Worm (Caenorhabditis elegans): Measurements from ENCODE around the gene R04A9.1.

- TF ChIP-seq sma-3 (GFP tag; optimal IDR thresholded peaks at IDR 0.05) (no peak), nhr-11 (tag; optimal IDR thresholded peaks at IDR 0.05) (no peak), nhr-77 (tag; optimal IDR thresholded peaks at IDR 0.05) (no peak)
These were observed 46.9 kb upstream of the R04A9.1 start, which contains the start of gene C04E7.1 for ce11 chrX:357792-358191.
